Fruit fly (Drosophila melanogaster) whole organism, embryonic: ENCODE data around the gene CG1951.
A peak's percentile ranks its signal among the peaks of the same experiment; 100 is the strongest.

Experiments used
- BtbVII ChIP-seq: fragments of 200-800 bp; sonication (Bioruptor generic); optimal IDR thresholded peaks from 3 replicates; lab custom pipeline; 2017; ENCODE audit warnings: missing biosample characterization, mild to moderate bottlenecking, missing genetic modification characterization
- CG10267 ChIP-seq: fragments of 200-800 bp; sonication (Bioruptor generic); optimal IDR thresholded peaks from 2 replicates; lab custom pipeline; 2018; ENCODE audit warnings: missing biosample characterization, mild to moderate bottlenecking, missing genetic modification characterization, moderate library complexity
- CG10274 ChIP-seq: fragments of 200-800 bp; sonication (Bioruptor generic); optimal IDR thresholded peaks from 3 replicates; lab custom pipeline; 2017; ENCODE audit warnings: missing biosample characterization, mild to moderate bottlenecking, missing genetic modification characterization
- CG10321 ChIP-seq: fragments of 200-800 bp; sonication (Bioruptor generic); IDR thresholded peaks from 2 replicates; pipeline ENCODE4 v1.3.6; 2022; ENCODE audit warnings: missing biosample characterization, missing genetic modification characterization
- CG11504 ChIP-seq: fragments of 200-800 bp; sonication (Bioruptor generic); optimal IDR thresholded peaks from 3 replicates; lab custom pipeline; 2019; ENCODE audit warnings: missing biosample characterization, mild to moderate bottlenecking, missing genetic modification characterization, moderate library complexity
- CG1529 ChIP-seq: fragments of 200-800 bp; sonication (Bioruptor generic); optimal IDR thresholded peaks from 3 replicates; lab custom pipeline; 2018; ENCODE audit warnings: missing biosample characterization, missing genetic modification characterization
- CG15479 ChIP-seq: fragments of 200-800 bp; sonication (Bioruptor generic); optimal IDR thresholded peaks from 3 replicates; lab custom pipeline; 2019; ENCODE audit warnings: missing biosample characterization, mild to moderate bottlenecking, missing genetic modification characterization, moderate library complexity
- CG17612 ChIP-seq: fragments of 200-800 bp; sonication (Bioruptor generic); IDR thresholded peaks from 2 replicates; pipeline ENCODE4 v1.3.6; 2022; ENCODE audit warnings: missing biosample characterization, missing genetic modification characterization
- CG17829 ChIP-seq: fragments of 200-800 bp; optimal IDR thresholded peaks from 2 replicates; lab custom pipeline; 2019; ENCODE audit warnings: missing biosample characterization, mild to moderate bottlenecking, missing genetic modification characterization, moderate library complexity
- CG18764 ChIP-seq: fragments of 200-800 bp; sonication (Bioruptor generic); optimal IDR thresholded peaks from 3 replicates; lab custom pipeline; 2016; ENCODE audit warnings: missing biosample characterization, missing genetic modification characterization
- CG2199 ChIP-seq: fragments of 200-800 bp; sonication (Bioruptor generic); IDR thresholded peaks from 3 replicates; pipeline ENCODE4 v1.3.6; 2022; ENCODE audit warnings: missing biosample characterization, missing genetic modification characterization
- CG2678 ChIP-seq: fragments of 200-800 bp; sonication (Bioruptor generic); optimal IDR thresholded peaks from 3 replicates; lab custom pipeline; 2019; ENCODE audit warnings: missing biosample characterization, mild to moderate bottlenecking, missing genetic modification characterization, moderate library complexity
- CG30020 ChIP-seq: fragments of 200-800 bp; optimal IDR thresholded peaks from 2 replicates; lab custom pipeline; 2019; ENCODE audit warnings: missing biosample characterization, mild to moderate bottlenecking, missing genetic modification characterization, moderate library complexity
- CG34224 ChIP-seq: fragments of 200-800 bp; sonication (Bioruptor generic); IDR thresholded peaks from 3 replicates; pipeline ENCODE4 v1.3.6; 2022; ENCODE audit warnings: missing biosample characterization, missing genetic modification characterization; ENCODE audit not compliant: partially characterized antibody
- CG3726 ChIP-seq: fragments of 200-800 bp; sonication (Bioruptor generic); IDR thresholded peaks from 3 replicates; pipeline ENCODE4, ENCODE4 v1.3.6; 2022; ENCODE audit warnings: missing biosample characterization, missing genetic modification characterization
- CG4282 ChIP-seq: fragments of 200-800 bp; sonication (Bioruptor generic); optimal IDR thresholded peaks from 2 replicates; lab custom pipeline; 2016; ENCODE audit warnings: missing biosample characterization, missing genetic modification characterization
- CG4424 ChIP-seq: fragments of 200-800 bp; sonication (Bioruptor generic); optimal IDR thresholded peaks from 3 replicates; lab custom pipeline; 2016; ENCODE audit warnings: missing biosample characterization, missing genetic modification characterization
- CG6254 ChIP-seq: fragments of 200-800 bp; sonication (Bioruptor generic); optimal IDR thresholded peaks from 3 replicates; lab custom pipeline; 2017; ENCODE audit warnings: mild to moderate bottlenecking, missing biosample characterization, missing genetic modification reagents, missing genetic modification characterization
- CG6765 ChIP-seq: fragments of 200-800 bp; sonication (Bioruptor generic); optimal IDR thresholded peaks from 3 replicates; lab custom pipeline; 2017; ENCODE audit warnings: missing biosample characterization, mild to moderate bottlenecking, missing genetic modification characterization
- CG7839 ChIP-seq: fragments of 200-800 bp; sonication (Bioruptor generic); optimal IDR thresholded peaks from 3 replicates; lab custom pipeline; 2018; ENCODE audit warnings: missing biosample characterization, mild to moderate bottlenecking, missing genetic modification characterization, moderate library complexity
- CG8290 ChIP-seq, 3 experiments: fragments of 200-800 bp; sonication (Bioruptor generic); optimal IDR thresholded peaks; 2 replicates each; lab custom pipeline; 2016 to 2019; ENCODE audit warnings: missing biosample characterization in 3 of 3, missing genetic modification characterization in 3 of 3, mild to moderate bottlenecking in 2 of 3, moderate library complexity in 1 of 3
- CG9932 ChIP-seq: fragments of 200-800 bp; sonication (Bioruptor generic); IDR thresholded peaks from 2 replicates; pipeline ENCODE4 v1.3.6; 2022; ENCODE audit warnings: missing biosample characterization, missing genetic modification characterization
- D19B ChIP-seq: fragments of 200-800 bp; sonication (Bioruptor generic); optimal IDR thresholded peaks from 2 replicates; lab custom pipeline; 2017; ENCODE audit warnings: missing biosample characterization, mild to moderate bottlenecking, missing genetic modification characterization
- Dad ChIP-seq: fragments of 200-800 bp; sonication (Bioruptor generic); optimal IDR thresholded peaks from 3 replicates; lab custom pipeline; 2016; ENCODE audit warnings: missing biosample characterization, missing genetic modification characterization
- Dip2 ChIP-seq: fragments of 200-800 bp; sonication (Bioruptor generic); IDR thresholded peaks from 2 replicates; pipeline ENCODE4 v1.3.6; 2022; ENCODE audit warnings: missing biosample characterization, missing genetic modification characterization
- Dp ChIP-seq: fragments of 200-800 bp; sonication (Bioruptor generic); optimal IDR thresholded peaks from 2 replicates; lab custom pipeline; 2018; ENCODE audit warnings: missing biosample characterization, mild to moderate bottlenecking, missing genetic modification characterization, moderate library complexity
- Gsc ChIP-seq: fragments of 200-800 bp; sonication (Bioruptor generic); IDR thresholded peaks from 2 replicates; pipeline ENCODE4 v1.3.6; 2022; ENCODE audit warnings: missing biosample characterization, missing genetic modification characterization
- Neu2 ChIP-seq: fragments of 200-800 bp; sonication (Bioruptor generic); optimal IDR thresholded peaks from 3 replicates; lab custom pipeline; 2016; ENCODE audit warnings: missing biosample characterization, missing genetic modification characterization, borderline replicate concordance
- Nf-YC ChIP-seq: fragments of 200-800 bp; optimal IDR thresholded peaks from 3 replicates; lab custom pipeline; 2019; ENCODE audit warnings: missing biosample characterization, mild to moderate bottlenecking, missing genetic modification characterization, moderate library complexity
- Rx ChIP-seq: fragments of 200-800 bp; sonication (Bioruptor generic); IDR thresholded peaks from 2 replicates; pipeline ENCODE4 v1.3.6; 2022; ENCODE audit warnings: missing biosample characterization, missing genetic modification characterization
- Sox100B ChIP-seq: fragments of 200-800 bp; sonication (Bioruptor generic); optimal IDR thresholded peaks from 3 replicates; lab custom pipeline; 2018; ENCODE audit warnings: missing biosample characterization, mild to moderate bottlenecking, missing genetic modification characterization
- Tbp ChIP-seq: fragments of >200 bp; optimal IDR thresholded peaks from 2 replicates; lab custom pipeline; 2018; ENCODE audit warnings: missing biosample characterization, missing genetic modification characterization
- Usf ChIP-seq: fragments of 200-800 bp; sonication (Bioruptor generic); optimal IDR thresholded peaks from 2 replicates; lab custom pipeline; 2017; ENCODE audit warnings: missing genotype, missing biosample characterization, missing genetic modification characterization
- Vsx1 ChIP-seq: fragments of 200-800 bp; sonication (Bioruptor generic); optimal IDR thresholded peaks from 2 replicates; lab custom pipeline; 2017; ENCODE audit warnings: missing biosample characterization, mild to moderate bottlenecking, missing genetic modification characterization, missing genetic modification reagents
- cad ChIP-seq: fragments of >200 bp; optimal IDR thresholded peaks from 2 replicates; lab custom pipeline; 2017; ENCODE audit warnings: missing biosample characterization, missing genetic modification characterization
- dan ChIP-seq: fragments of 200-800 bp; sonication (Bioruptor generic); IDR thresholded peaks from 2 replicates; pipeline ENCODE4 v1.3.6; 2022; ENCODE audit warnings: missing biosample characterization, missing genetic modification characterization
- dimm ChIP-seq: fragments of 200-800 bp; sonication (Bioruptor generic); IDR thresholded peaks from 2 replicates; pipeline ENCODE4 v1.3.6; 2022; ENCODE audit warnings: missing biosample characterization, missing genetic modification characterization
- dmrt11E ChIP-seq: fragments of 200-800 bp; sonication (Bioruptor generic); optimal IDR thresholded peaks from 3 replicates; lab custom pipeline; 2018; ENCODE audit warnings: missing biosample characterization, mild to moderate bottlenecking, missing genetic modification characterization, moderate library complexity
- fru ChIP-seq: fragments of >200 bp; optimal IDR thresholded peaks from 2 replicates; lab custom pipeline; 2017
- ftz-f1 ChIP-seq: fragments of 200-800 bp; sonication (Bioruptor generic); optimal IDR thresholded peaks from 2 replicates; lab custom pipeline; 2016; ENCODE audit warnings: missing biosample characterization, missing genetic modification characterization
- grau ChIP-seq: fragments of 200-800 bp; optimal IDR thresholded peaks from 3 replicates; lab custom pipeline; 2019; ENCODE audit warnings: missing biosample characterization, mild to moderate bottlenecking, missing genetic modification characterization, moderate library complexity
- hb ChIP-seq: fragments of 200-800 bp; sonication (Bioruptor generic); IDR thresholded peaks from 3 replicates; pipeline ENCODE4 v1.3.6; 2022; ENCODE audit warnings: missing biosample characterization, missing genetic modification characterization; ENCODE audit not compliant: partially characterized antibody
- lola ChIP-seq, 3 experiments: fragments of >200 bp in 2 of 3; fragments of 200-800 bp in 1 of 3; sonication (Bioruptor generic) in 1 of 3; optimal IDR thresholded peaks; 2 replicates each; lab custom pipeline; 2017 to 2019; ENCODE audit warnings: missing biosample characterization in 3 of 3, missing genetic modification characterization in 3 of 3, mild to moderate bottlenecking in 1 of 3, moderate library complexity in 1 of 3
- psq ChIP-seq: fragments of 200-800 bp; sonication (Bioruptor generic); optimal IDR thresholded peaks from 2 replicates; lab custom pipeline; 2017; ENCODE audit warnings: missing biosample characterization, missing genetic modification characterization
- repo ChIP-seq: fragments of 200-800 bp; sonication (Bioruptor generic); optimal IDR thresholded peaks from 2 replicates; lab custom pipeline; 2016; ENCODE audit warnings: missing biosample characterization, missing genetic modification characterization
- salm ChIP-seq: fragments of 200-800 bp; sonication (Bioruptor generic); optimal IDR thresholded peaks from 2 replicates; lab custom pipeline; 2018; ENCODE audit warnings: missing biosample characterization, mild to moderate bottlenecking, missing genetic modification characterization
- tup ChIP-seq: fragments of 200-800 bp; sonication (Bioruptor generic); optimal IDR thresholded peaks from 2 replicates; lab custom pipeline; 2016; ENCODE audit warnings: missing biosample characterization, mild to moderate bottlenecking, missing genetic modification characterization, moderate library complexity
- twi ChIP-seq: fragments of 200-800 bp; optimal IDR thresholded peaks from 2 replicates; lab custom pipeline; 2019; ENCODE audit warnings: missing biosample characterization, mild to moderate bottlenecking, missing genetic modification characterization, moderate library complexity
- unpg ChIP-seq: fragments of 200-800 bp; sonication (Bioruptor generic); optimal IDR thresholded peaks from 3 replicates; lab custom pipeline; 2018; ENCODE audit warnings: missing biosample characterization, mild to moderate bottlenecking, missing genetic modification characterization, moderate library complexity

Gene CG1951

dm6 chr3R:29040526-29041195, 13.6 kb downstream of the CG1951 start (continued):
- TF ChIP-seq CG18764 (GFP tag; lab: Kevin White, UChicago) (peak; percentile 69), CG8290 (GFP tag; optimal IDR thresholded peaks at IDR 0.05; lab: Kevin White, UChicago) (no peak), CG8290 (tag; optimal IDR thresholded peaks at IDR 0.05; lab: Kevin White, UChicago) (no peak), dan (no peak), CG6765 (GFP tag; lab: Kevin White, UChicago) (peak; percentile 57), Dip2 (GFP tag; lab: Robert Waterston, UW) (no peak), dimm (GFP tag; lab: Robert Waterston, UW) (no peak), Neu2 (GFP tag; lab: Kevin White, UChicago) (no peak), CG10274 (GFP tag; lab: Kevin White, UChicago) (peak; percentile 15), unpg (GFP tag; lab: Kevin White, UChicago) (peak; percentile 72), CG7839 (tag; lab: Kevin White, UChicago) (no peak), CG15479 (no peak), cad (no peak), Tbp (GFP tag; lab: Kevin White, UChicago) (no peak), CG17612 (GFP tag; lab: Robert Waterston, UW) (no peak), repo (GFP tag; lab: Kevin White, UChicago) (no peak), CG4282 (GFP tag; lab: Kevin White, UChicago) (no peak), CG34224 (GFP tag; lab: Robert Waterston, UW) (no peak), Sox100B (peak; percentile 87), ftz-f1 (peak; percentile 45), Nf-YC (tag; lab: Kevin White, UChicago) (no peak), Gsc (GFP tag; lab: Robert Waterston, UW) (no peak), CG9932 (GFP tag; lab: Robert Waterston, UW) (peak; percentile 42; the same call in 1 of the 2 replicates), tup (GFP tag; lab: Kevin White, UChicago) (no peak), salm (tag; lab: Kevin White, UChicago) (peak; percentile 28), CG4424 (peak; percentile 75), CG1529 (no peak), psq (GFP tag; lab: Kevin White, UChicago) (no peak), CG6254 (no peak), CG3726 (0 out of 3 replicates have a peak, but pooled peaks have one; percentile 49), grau (tag; lab: Kevin White, UChicago) (peak; percentile 82), CG10267 (tag; lab: Kevin White, UChicago) (peak; percentile 59), CG10321 (GFP tag; lab: Robert Waterston, UW) (peak; percentile 23; the same call in 1 of the 2 replicates), Usf (GFP tag; lab: Kevin White, UChicago) (no peak), dmrt11E (tag; lab: Kevin White, UChicago) (peak; percentile 44), CG17829 (tag; lab: Kevin White, UChicago) (peak; percentile 80), Rx (GFP tag; lab: Robert Waterston, UW) (no peak), CG11504 (tag; lab: Kevin White, UChicago) (no peak), CG30020 (no peak), hb (no peak), Vsx1 (GFP tag; lab: Kevin White, UChicago) (no peak), lola (GFP tag; optimal IDR thresholded peaks at IDR 0.05; lab: Kevin White, UChicago) (peak in 1 of 3 experiments; percentile 44), Dp (GFP tag; lab: Kevin White, UChicago) (no peak), CG2199 (GFP tag; lab: Robert Waterston, UW) (no peak), Dad (GFP tag; lab: Kevin White, UChicago) (no peak), fru (lab: Kevin White, UChicago) (no peak), BtbVII (peak; percentile 64), twi (tag; lab: Kevin White, UChicago) (no peak), CG2678 (tag; lab: Kevin White, UChicago) (no peak), D19B (GFP tag; lab: Kevin White, UChicago) (peak; percentile 59)
